Worm (Caenorhabditis elegans): Measurements from ENCODE around the gene B0336.7.

DNA sequence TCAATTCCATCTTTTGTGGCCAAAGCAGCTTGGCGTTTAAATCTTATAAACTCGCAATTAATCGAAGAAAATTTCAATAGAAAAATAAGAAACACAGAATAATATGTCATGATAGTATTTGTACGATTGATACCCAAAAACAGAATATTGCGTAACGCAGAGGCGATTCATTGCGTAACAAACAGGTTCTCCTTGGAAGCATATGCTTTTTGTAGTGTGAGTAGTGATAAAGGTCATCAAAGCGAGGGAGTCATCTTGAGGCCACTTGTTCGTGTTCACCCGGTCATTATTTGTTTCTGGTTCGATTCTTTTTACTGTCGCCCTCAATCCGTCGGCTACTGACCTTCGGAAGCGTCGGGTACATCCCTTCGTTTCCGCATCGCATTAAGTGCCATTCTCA lies 36.2 kb downstream of the B0336.7 start, which contains the start of gene F54E7.6:
- TF ChIP-seq snpc-4 (tag; optimal IDR thresholded peaks at IDR 0.05) (no peak), blmp-1 (tag; optimal IDR thresholded peaks at IDR 0.05) (no peak), mep-1 (tag; optimal IDR thresholded peaks at IDR 0.05) (no peak), nhr-12 (tag; optimal IDR thresholded peaks at IDR 0.05) (no peak), mab-5 (tag; optimal IDR thresholded peaks at IDR 0.05) (no peak), bed-3 (GFP tag; optimal IDR thresholded peaks at IDR 0.05) (no peak)
